Fruit fly (Drosophila melanogaster): Measurements from ENCODE around the gene Tmem43.

Tmem43 gene

DNA sequence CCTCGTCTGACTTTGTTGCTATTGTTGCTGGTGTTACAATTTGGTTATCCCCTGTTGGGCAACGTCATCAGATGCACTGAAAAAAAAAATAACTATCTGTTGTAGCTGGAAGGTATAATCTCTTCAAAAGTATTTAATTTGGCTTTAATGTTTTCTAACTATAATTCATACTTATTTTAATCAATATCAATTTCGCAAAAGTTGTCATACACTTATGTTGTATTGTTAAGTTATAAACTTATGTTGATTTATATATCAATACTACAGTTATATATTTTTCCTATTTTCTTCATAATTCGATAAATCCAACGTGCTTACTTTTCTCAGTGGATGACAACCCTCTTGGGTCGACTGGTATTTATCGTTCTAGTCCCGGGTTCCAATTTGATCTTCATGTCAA, 38.8 kb upstream of the Tmem43 start (continued):
- peak; percentile 8 for TF ChIP-seq CG8924 (tag; optimal IDR thresholded peaks at IDR 0.05)
- no peak for TF ChIP-seq Sry-β (GFP tag; optimal IDR thresholded peaks at IDR 0.05)
- TF ChIP-seq D19B (GFP tag; optimal IDR thresholded peaks at IDR 0.05): no peak
- TF ChIP-seq CG34224 (GFP tag; IDR thresholded peaks at IDR 0.05; ENCODE audit: partially characterized antibody): no peak
- TF ChIP-seq nmo (GFP tag; optimal IDR thresholded peaks at IDR 0.05): peak; percentile 49
- peak; percentile 62 for TF ChIP-seq zf30C (GFP tag; optimal IDR thresholded peaks at IDR 0.05)
- no peak for TF ChIP-seq bowl (GFP tag; IDR thresholded peaks at IDR 0.05)
- no peak for TF ChIP-seq zen2 (GFP tag; IDR thresholded peaks at IDR 0.05; ENCODE audit: partially characterized antibody)
- TF ChIP-seq HLH54F (GFP tag; optimal IDR thresholded peaks at IDR 0.05): no peak
- TF ChIP-seq CG14441 (GFP tag; IDR thresholded peaks at IDR 0.05): no peak
- TF ChIP-seq CG15696 (tag; optimal IDR thresholded peaks at IDR 0.05): peak; percentile 35
- TF ChIP-seq CG17328 (GFP tag; IDR thresholded peaks at IDR 0.05): no peak
- peak in 1 of 3 experiments; percentile 47 for TF ChIP-seq lola (GFP tag; optimal IDR thresholded peaks at IDR 0.05)
- no peak for TF ChIP-seq CG3065 (GFP tag; optimal IDR thresholded peaks at IDR 0.05)
- TF ChIP-seq gsb-n (tag; optimal IDR thresholded peaks at IDR 0.05): no peak
- no peak for TF ChIP-seq CG13775 (GFP tag; optimal IDR thresholded peaks at IDR 0.05)
- TF ChIP-seq CG2116 (GFP tag; optimal IDR thresholded peaks at IDR 0.05): no peak
- TF ChIP-seq NC2β (GFP tag; optimal IDR thresholded peaks at IDR 0.05): no peak
- peak; percentile 20 for TF ChIP-seq CG11504 (tag; optimal IDR thresholded peaks at IDR 0.05)
- no peak for TF ChIP-seq CG3838 (GFP tag; optimal IDR thresholded peaks at IDR 0.05)
- TF ChIP-seq CG13894 (tag; optimal IDR thresholded peaks at IDR 0.05): no peak
- TF ChIP-seq Dref (GFP tag; IDR thresholded peaks at IDR 0.05): no peak
- no peak for TF ChIP-seq CG17359 (tag; optimal IDR thresholded peaks at IDR 0.05)
- no peak for TF ChIP-seq fu2 (GFP tag; optimal IDR thresholded peaks at IDR 0.05)
- peak; percentile 24 for TF ChIP-seq CG33557 (GFP tag; optimal IDR thresholded peaks at IDR 0.05)
- no peak for TF ChIP-seq ash1 (GFP tag; optimal IDR thresholded peaks at IDR 0.05)
- TF ChIP-seq Hr78 (GFP tag; optimal IDR thresholded peaks at IDR 0.05): no peak
- no peak for TF ChIP-seq salm (tag; optimal IDR thresholded peaks at IDR 0.05)
- no peak for TF ChIP-seq tio (GFP tag; optimal IDR thresholded peaks at IDR 0.05)
- TF ChIP-seq pnt (GFP tag; optimal IDR thresholded peaks at IDR 0.05): no peak
- TF ChIP-seq her (GFP tag; optimal IDR thresholded peaks at IDR 0.05): no peak
- no peak for TF ChIP-seq da (GFP tag; optimal IDR thresholded peaks at IDR 0.05)
- TF ChIP-seq tup (GFP tag; optimal IDR thresholded peaks at IDR 0.05): no peak
- TF ChIP-seq Neu2 (GFP tag; optimal IDR thresholded peaks at IDR 0.05; ENCODE audit: borderline replicate concordance): no peak
- no peak for TF ChIP-seq C15 (GFP tag; IDR thresholded peaks at IDR 0.05)
- TF ChIP-seq Ada2b (GFP tag; IDR thresholded peaks at IDR 0.05): no peak
- TF ChIP-seq Bgb (GFP tag; IDR thresholded peaks at IDR 0.05; ENCODE audit: partially characterized antibody): no peak
- peak; percentile 7 for TF ChIP-seq CG12391 (tag; optimal IDR thresholded peaks at IDR 0.05)
- TF ChIP-seq Scr (GFP tag; IDR thresholded peaks at IDR 0.05; ENCODE audit: partially characterized antibody): no peak
- TF ChIP-seq CG10267 (tag; optimal IDR thresholded peaks at IDR 0.05): peak; percentile 37
- TF ChIP-seq CG7987 (GFP tag; optimal IDR thresholded peaks at IDR 0.05): no peak
- TF ChIP-seq Hand (GFP tag; optimal IDR thresholded peaks at IDR 0.05): no peak
- TF ChIP-seq aop (GFP tag; IDR thresholded peaks at IDR 0.05): no peak
- peak; percentile 3 for TF ChIP-seq fd96Cb (tag; optimal IDR thresholded peaks at IDR 0.05)
- no peak for TF ChIP-seq bab2 (GFP tag; optimal IDR thresholded peaks at IDR 0.05)
- TF ChIP-seq CG5180 (GFP tag; optimal IDR thresholded peaks at IDR 0.05): no peak
- TF ChIP-seq D19A (tag; optimal IDR thresholded peaks at IDR 0.05): peak; percentile 4
- TF ChIP-seq CG15601 (tag; optimal IDR thresholded peaks at IDR 0.05): no peak
- TF ChIP-seq CG7786 (GFP tag; optimal IDR thresholded peaks at IDR 0.05): no peak
- TF ChIP-seq E2f1 (GFP tag; IDR thresholded peaks at IDR 0.05): no peak
